Fruit fly (Drosophila melanogaster) whole organism, embryonic: Measurements from ENCODE around the gene pes.

ENCODE experiments used
- Adf1 ChIP-seq: fragments of 200-800 bp; sonication (Bioruptor generic); IDR thresholded peaks from 2 replicates; pipeline ENCODE4 v1.3.6; 2022; ENCODE audit warnings: missing biosample characterization, missing genetic modification characterization
- Asciz ChIP-seq: fragments of 200-800 bp; sonication (Bioruptor generic); optimal IDR thresholded peaks from 2 replicates; lab custom pipeline; 2017; ENCODE audit warnings: missing biosample characterization, mild to moderate bottlenecking, missing genetic modification characterization, missing genetic modification reagents
- C15 ChIP-seq: fragments of 200-800 bp; sonication (Bioruptor generic); IDR thresholded peaks from 3 replicates; pipeline ENCODE4 v1.3.6; 2022; ENCODE audit warnings: missing biosample characterization, missing genetic modification characterization
- CG10267 ChIP-seq: fragments of 200-800 bp; sonication (Bioruptor generic); optimal IDR thresholded peaks from 2 replicates; lab custom pipeline; 2018; ENCODE audit warnings: missing biosample characterization, mild to moderate bottlenecking, missing genetic modification characterization, moderate library complexity
- CG10366 ChIP-seq: fragments of 200-800 bp; sonication (Bioruptor generic); IDR thresholded peaks from 2 replicates; pipeline ENCODE4 v1.3.6; 2022; ENCODE audit warnings: missing biosample characterization, missing genetic modification characterization
- CG10654 ChIP-seq: fragments of 200-800 bp; sonication (Bioruptor generic); optimal IDR thresholded peaks from 2 replicates; lab custom pipeline; 2016; ENCODE audit warnings: missing biosample characterization, missing genetic modification characterization
- CG11247 ChIP-seq: fragments of 200-800 bp; sonication (Bioruptor generic); IDR thresholded peaks from 2 replicates; pipeline ENCODE4 v1.3.6; 2022; ENCODE audit warnings: missing biosample characterization, missing genetic modification characterization
- CG12236 ChIP-seq: fragments of 200-800 bp; sonication (Bioruptor generic); optimal IDR thresholded peaks from 2 replicates; lab custom pipeline; 2016; ENCODE audit warnings: missing biosample characterization, missing genetic modification characterization
- CG12659 ChIP-seq: fragments of 200-800 bp; sonication (Bioruptor generic); optimal IDR thresholded peaks from 3 replicates; lab custom pipeline; 2017; ENCODE audit warnings: mild to moderate bottlenecking, missing biosample characterization, missing genetic modification reagents, missing genetic modification characterization
- CG13894 ChIP-seq: fragments of 200-800 bp; sonication (Bioruptor generic); optimal IDR thresholded peaks from 3 replicates; lab custom pipeline; 2018; ENCODE audit warnings: missing biosample characterization, mild to moderate bottlenecking, missing genetic modification characterization, moderate library complexity
- CG14965 ChIP-seq: fragments of 200-800 bp; sonication (Bioruptor generic); optimal IDR thresholded peaks from 2 replicates; lab custom pipeline; 2016; ENCODE audit warnings: missing biosample characterization, missing genetic modification characterization, borderline replicate concordance
- CG1529 ChIP-seq: fragments of 200-800 bp; sonication (Bioruptor generic); optimal IDR thresholded peaks from 3 replicates; lab custom pipeline; 2018; ENCODE audit warnings: missing biosample characterization, missing genetic modification characterization
- CG17385 ChIP-seq: fragments of 200-800 bp; sonication (Bioruptor generic); optimal IDR thresholded peaks from 3 replicates; lab custom pipeline; 2018; ENCODE audit warnings: missing biosample characterization, mild to moderate bottlenecking, missing genetic modification characterization
- CG2120 ChIP-seq: fragments of 200-800 bp; sonication (Bioruptor generic); optimal IDR thresholded peaks from 3 replicates; lab custom pipeline; 2016; ENCODE audit warnings: missing biosample characterization, missing genetic modification characterization
- CG31224 ChIP-seq: fragments of 200-800 bp; sonication (Bioruptor generic); IDR thresholded peaks from 2 replicates; pipeline ENCODE4 v1.3.6; 2022; ENCODE audit warnings: missing biosample characterization, missing genetic modification characterization
- CG31441 ChIP-seq: fragments of 200-800 bp; sonication (Bioruptor generic); IDR thresholded peaks from 2 replicates; pipeline ENCODE4 v1.3.6; 2022; ENCODE audit warnings: missing biosample characterization, missing genetic modification characterization
- CG34376 ChIP-seq: fragments of 200-800 bp; sonication (Bioruptor generic); optimal IDR thresholded peaks from 2 replicates; lab custom pipeline; 2018; ENCODE audit warnings: missing biosample characterization, mild to moderate bottlenecking, missing genetic modification characterization
- CG4360 ChIP-seq: fragments of 200-800 bp; sonication (Bioruptor generic); IDR thresholded peaks from 2 replicates; pipeline ENCODE4 v1.3.6; 2022; ENCODE audit warnings: missing biosample characterization, missing genetic modification characterization
- CG4617 ChIP-seq: fragments of 200-800 bp; sonication (Bioruptor generic); optimal IDR thresholded peaks from 3 replicates; lab custom pipeline; 2016; ENCODE audit warnings: missing biosample characterization, missing genetic modification characterization, borderline replicate concordance
- CG5953 ChIP-seq: fragments of 200-800 bp; sonication (Bioruptor generic); IDR thresholded peaks from 2 replicates; pipeline ENCODE4 v1.3.6; 2022; ENCODE audit warnings: missing biosample characterization, missing genetic modification characterization
- CG7786 ChIP-seq: fragments of 200-800 bp; sonication (Bioruptor generic); optimal IDR thresholded peaks from 2 replicates; lab custom pipeline; 2016; ENCODE audit warnings: missing biosample characterization, missing genetic modification characterization
- D19B ChIP-seq: fragments of 200-800 bp; sonication (Bioruptor generic); optimal IDR thresholded peaks from 2 replicates; lab custom pipeline; 2017; ENCODE audit warnings: missing biosample characterization, mild to moderate bottlenecking, missing genetic modification characterization
- Deaf1 ChIP-seq: fragments of 200-800 bp; optimal IDR thresholded peaks from 3 replicates; lab custom pipeline; 2019; ENCODE audit warnings: missing biosample characterization, mild to moderate bottlenecking, missing genetic modification characterization, moderate library complexity
- Dfd ChIP-seq, 2 experiments: fragments of >200 bp; optimal IDR thresholded peaks; 2 replicates each; lab custom pipeline; 2017; ENCODE audit warnings: missing biosample characterization in 2 of 2, missing genetic modification characterization in 2 of 2
- Drgx ChIP-seq: fragments of 200-800 bp; sonication (Bioruptor generic); IDR thresholded peaks from 2 replicates; pipeline ENCODE4 v1.3.6; 2022; ENCODE audit warnings: missing biosample characterization, missing genetic modification characterization
- Hmr ChIP-seq: fragments of 200-800 bp; sonication (Bioruptor generic); optimal IDR thresholded peaks from 3 replicates; lab custom pipeline; 2017; ENCODE audit warnings: mild to moderate bottlenecking, missing biosample characterization, missing genetic modification reagents, missing genetic modification characterization
- Hr51 ChIP-seq, 2 experiments: fragments of 200-800 bp; sonication (Bioruptor generic); optimal IDR thresholded peaks; 2 replicates in 1 of 2; 3 replicates in 1 of 2; lab custom pipeline; 2016 to 2018; ENCODE audit warnings: missing biosample characterization in 2 of 2, missing genetic modification characterization in 2 of 2, mild to moderate bottlenecking in 1 of 2, moderate library complexity in 1 of 2
- Kr ChIP-seq: fragments of 200-800 bp; sonication (Bioruptor generic); optimal IDR thresholded peaks from 2 replicates; lab custom pipeline; 2017; ENCODE audit warnings: missing biosample characterization, mild to moderate bottlenecking, missing genetic modification characterization
- Pdp1 ChIP-seq, 2 experiments: fragments of 200-800 bp; sonication (Bioruptor generic); optimal IDR thresholded peaks; 3 replicates each; lab custom pipeline; 2016; ENCODE audit warnings: missing biosample characterization in 2 of 2, missing genetic modification characterization in 2 of 2, mild to moderate bottlenecking in 1 of 2, moderate library complexity in 1 of 2
- Sin3A ChIP-seq: fragments of >200 bp; optimal IDR thresholded peaks from 2 replicates; lab custom pipeline; 2018
- Taf1 ChIP-seq: fragments of 200-800 bp; sonication (Bioruptor generic); IDR thresholded peaks from 2 replicates; pipeline ENCODE4 v1.3.6; 2022; ENCODE audit warnings: missing biosample characterization, missing genetic modification characterization
- Tbp ChIP-seq: fragments of >200 bp; optimal IDR thresholded peaks from 2 replicates; lab custom pipeline; 2018; ENCODE audit warnings: missing biosample characterization, missing genetic modification characterization
- bsh ChIP-seq, 2 experiments: fragments of 200-800 bp; sonication (Bioruptor generic); optimal IDR thresholded peaks; 2 replicates each; lab custom pipeline; 2017 to 2018; ENCODE audit warnings: mild to moderate bottlenecking in 2 of 2, missing biosample characterization in 2 of 2, missing genetic modification characterization in 2 of 2, moderate library complexity in 1 of 2
- btn ChIP-seq: fragments of 200-800 bp; sonication (Bioruptor generic); optimal IDR thresholded peaks from 2 replicates; lab custom pipeline; 2016; ENCODE audit warnings: missing biosample characterization, missing genetic modification characterization
- cg ChIP-seq: fragments of 200-800 bp; sonication (Bioruptor generic); optimal IDR thresholded peaks from 3 replicates; lab custom pipeline; 2019; ENCODE audit warnings: missing biosample characterization, mild to moderate bottlenecking, missing genetic modification characterization, moderate library complexity
- gcm2 ChIP-seq: fragments of 200-800 bp; sonication (Bioruptor generic); optimal IDR thresholded peaks from 2 replicates; lab custom pipeline; 2016; ENCODE audit warnings: missing biosample characterization, missing genetic modification characterization
- ham ChIP-seq: fragments of 200-800 bp; sonication (Bioruptor generic); IDR thresholded peaks from 2 replicates; pipeline ENCODE4 v1.3.6; 2022; ENCODE audit warnings: missing biosample characterization, missing genetic modification characterization
- knrl ChIP-seq: fragments of 200-800 bp; sonication (Bioruptor generic); IDR thresholded peaks from 3 replicates; pipeline ENCODE4 v1.3.6; 2022; ENCODE audit warnings: missing biosample characterization, missing genetic modification characterization; ENCODE audit not compliant: partially characterized antibody
- lab ChIP-seq: fragments of 200-800 bp; sonication (Bioruptor generic); optimal IDR thresholded peaks from 3 replicates; lab custom pipeline; 2017; ENCODE audit warnings: missing biosample characterization, missing genetic modification characterization, mild to moderate bottlenecking, moderate library complexity, missing genetic modification reagents
- lmd ChIP-seq: fragments of 200-800 bp; sonication (Bioruptor generic); IDR thresholded peaks from 2 replicates; pipeline ENCODE4 v1.3.6; 2022; ENCODE audit warnings: missing biosample characterization, missing genetic modification characterization
- luna ChIP-seq: fragments of 200-800 bp; sonication (Bioruptor generic); optimal IDR thresholded peaks from 2 replicates; lab custom pipeline; 2016; ENCODE audit warnings: missing biosample characterization, missing genetic modification characterization
- nom ChIP-seq: fragments of 200-800 bp; sonication (Bioruptor generic); optimal IDR thresholded peaks from 2 replicates; lab custom pipeline; 2017; ENCODE audit warnings: missing biosample characterization, missing genetic modification characterization, mild to moderate bottlenecking, moderate library complexity, missing genetic modification reagents
- repo ChIP-seq: fragments of 200-800 bp; sonication (Bioruptor generic); optimal IDR thresholded peaks from 2 replicates; lab custom pipeline; 2016; ENCODE audit warnings: missing biosample characterization, missing genetic modification characterization
- slou ChIP-seq: fragments of 200-800 bp; sonication (Bioruptor generic); optimal IDR thresholded peaks from 3 replicates; lab custom pipeline; 2016; ENCODE audit warnings: missing biosample characterization, missing genetic modification characterization
- trem ChIP-seq: fragments of 200-800 bp; optimal IDR thresholded peaks from 3 replicates; lab custom pipeline; 2019; ENCODE audit warnings: missing biosample characterization, mild to moderate bottlenecking, missing genetic modification characterization, moderate library complexity
- trh ChIP-seq: fragments of 200-800 bp; sonication (Bioruptor generic); optimal IDR thresholded peaks from 2 replicates; lab custom pipeline; 2016; ENCODE audit warnings: missing biosample characterization, missing genetic modification characterization
- tx ChIP-seq: fragments of 200-800 bp; sonication (Bioruptor generic); optimal IDR thresholded peaks from 2 replicates; lab custom pipeline; 2016; ENCODE audit warnings: missing biosample characterization, missing genetic modification characterization
- vnd ChIP-seq: fragments of 200-800 bp; sonication (Bioruptor generic); IDR thresholded peaks from 3 replicates; pipeline ENCODE4 v1.3.6; 2022; ENCODE audit warnings: missing biosample characterization, missing genetic modification characterization; ENCODE audit not compliant: partially characterized antibody

pes gene

DNA sequence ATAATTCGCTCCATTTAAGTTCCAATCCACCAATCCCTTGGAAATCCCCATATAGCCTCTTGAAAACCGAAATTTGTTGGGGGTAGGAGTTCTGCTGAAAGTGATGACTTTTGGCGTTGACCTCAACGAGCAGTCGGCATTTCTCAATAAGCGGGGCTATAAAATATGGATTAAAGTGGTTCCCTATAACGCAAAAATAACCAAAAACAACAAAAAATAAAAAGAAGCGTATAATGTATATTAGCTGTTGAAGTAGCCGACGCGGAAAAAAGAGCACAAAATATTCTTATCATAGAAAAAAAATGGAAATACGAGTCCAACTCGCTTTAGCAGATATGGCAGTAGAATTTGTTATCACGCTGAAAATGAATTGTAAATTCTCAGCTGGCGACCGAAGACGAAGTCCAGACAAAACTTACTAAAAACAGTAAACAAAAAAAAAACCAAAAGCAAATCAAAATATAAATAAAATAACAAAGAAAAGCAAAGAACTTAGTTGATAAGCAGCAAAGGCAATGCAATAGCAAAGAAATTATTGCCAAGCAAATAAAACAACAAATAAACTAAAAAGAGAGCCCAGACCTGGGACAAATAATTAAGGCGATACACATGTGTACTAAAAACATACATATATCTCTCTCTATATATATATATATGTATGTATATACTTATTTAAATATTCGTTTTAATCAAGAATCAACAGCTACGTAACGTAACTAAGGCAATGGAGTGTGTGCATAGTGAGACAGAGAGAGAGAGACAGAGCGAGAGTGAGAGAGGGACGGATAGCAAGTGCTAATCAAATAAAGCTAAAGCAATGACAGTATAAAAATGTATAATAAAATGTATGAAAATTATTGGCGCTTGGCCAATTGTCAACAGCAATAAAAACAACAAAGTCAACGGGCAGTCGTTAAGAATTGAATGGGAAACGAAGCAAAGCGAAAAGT, 33.1 kb downstream of the pes start (continued):
- TF ChIP-seq CG13894 (tag; lab: Kevin White, UChicago) = no peak
- peak; percentile 51 for TF ChIP-seq CG12659
- TF ChIP-seq CG10267 = no peak
- TF ChIP-seq CG4617 (GFP tag; lab: Kevin White, UChicago) = no peak
- TF ChIP-seq Dfd (GFP tag; optimal IDR thresholded peaks at IDR 0.05; lab: Kevin White, UChicago) = no peak
- TF ChIP-seq Adf1 (GFP tag; lab: Robert Waterston, UW) = no peak; the same call in 1 of the 2 replicates
- TF ChIP-seq Deaf1 (tag; lab: Kevin White, UChicago) = no peak
- no peak for TF ChIP-seq CG12236
- TF ChIP-seq Pdp1 (GFP tag; optimal IDR thresholded peaks at IDR 0.05; lab: Kevin White, UChicago) = peak in 1 of 2 experiments; percentile 79
- TF ChIP-seq knrl (GFP tag; lab: Robert Waterston, UW) = no peak
- TF ChIP-seq lab (GFP tag; lab: Kevin White, UChicago) = peak; percentile 89
- TF ChIP-seq CG5953 (GFP tag; lab: Robert Waterston, UW) = no peak
- no peak for TF ChIP-seq slou
- TF ChIP-seq CG11247 (GFP tag; lab: Robert Waterston, UW) = 0 out of 2 replicates have a peak, but pooled peaks have one; percentile 15
- no peak for TF ChIP-seq vnd (GFP tag; lab: Robert Waterston, UW)
- TF ChIP-seq Sin3A (lab: Kevin White, UChicago) = no peak
- TF ChIP-seq nom (GFP tag; lab: Kevin White, UChicago) = peak; percentile 74
- peak; percentile 35 for TF ChIP-seq D19B (GFP tag; lab: Kevin White, UChicago)
- peak; percentile 67 for TF ChIP-seq Asciz
- no peak; the same call in 1 of the 2 replicates for TF ChIP-seq CG31441 (GFP tag; lab: Robert Waterston, UW)
- peak; percentile 84 for TF ChIP-seq Hmr
- peak; percentile 60 for TF ChIP-seq CG17385 (GFP tag; lab: Kevin White, UChicago)
- TF ChIP-seq Drgx (GFP tag; lab: Robert Waterston, UW) = 0 out of 2 replicates have a peak, but pooled peaks have one; percentile 4
- TF ChIP-seq CG10366 = no peak
- no peak for TF ChIP-seq Tbp (GFP tag; lab: Kevin White, UChicago)
- TF ChIP-seq CG34376 = peak; percentile 42
- TF ChIP-seq ham (GFP tag; lab: Robert Waterston, UW) = no peak
- no peak for TF ChIP-seq btn (GFP tag; lab: Kevin White, UChicago)
- no peak for TF ChIP-seq CG31224
- peak in 1 of 2 experiments; percentile 3 for TF ChIP-seq Hr51 (GFP tag; optimal IDR thresholded peaks at IDR 0.05; lab: Kevin White, UChicago)
- no peak for TF ChIP-seq Kr (GFP tag; lab: Kevin White, UChicago)
- TF ChIP-seq bsh (GFP tag; optimal IDR thresholded peaks at IDR 0.05; lab: Kevin White, UChicago) = peak; percentile 6 to 64
- no peak for TF ChIP-seq tx (GFP tag; lab: Kevin White, UChicago)
- peak; percentile 36 for TF ChIP-seq CG4360 (GFP tag; lab: Robert Waterston, UW)
- peak; percentile 15 for TF ChIP-seq CG2120
- TF ChIP-seq trem (tag; lab: Kevin White, UChicago) = no peak
- TF ChIP-seq C15 (GFP tag; lab: Robert Waterston, UW) = no peak
- peak; percentile 1 for TF ChIP-seq CG10654 (GFP tag; lab: Kevin White, UChicago)
- no peak for TF ChIP-seq CG1529 (GFP tag; lab: Kevin White, UChicago)
- no peak for TF ChIP-seq cg (GFP tag; lab: Kevin White, UChicago)
- no peak for TF ChIP-seq trh (GFP tag; lab: Kevin White, UChicago)
- TF ChIP-seq lmd (GFP tag; lab: Robert Waterston, UW) = no peak
- TF ChIP-seq gcm2 (GFP tag; lab: Kevin White, UChicago) = no peak
- TF ChIP-seq CG14965 (GFP tag; lab: Kevin White, UChicago) = no peak
- TF ChIP-seq CG7786 (GFP tag; lab: Kevin White, UChicago) = no peak
- no peak for TF ChIP-seq luna (GFP tag; lab: Kevin White, UChicago)
- no peak for TF ChIP-seq repo (GFP tag; lab: Kevin White, UChicago)
- no peak; the same call in 1 of the 2 replicates for TF ChIP-seq Taf1 (GFP tag; lab: Robert Waterston, UW)
